Worm (Caenorhabditis elegans) whole organism, late embryonic: ENCODE results near the gene pigw-1.

Source experiments
- K02D7.2 ChIP-seq: sonication (generic microtip); optimal IDR thresholded peaks from 2 replicates; lab custom pipeline; 2017; ENCODE audit warnings: mild to moderate bottlenecking, missing genetic modification characterization, missing compliant biosample characterization
- ama-1 ChIP-seq: fragments of 150-350 bp; optimal IDR thresholded peaks from 2 replicates; lab custom pipeline; 2014
- ceh-34 ChIP-seq: sonication (generic microtip); optimal IDR thresholded peaks from 2 replicates; lab custom pipeline; 2016; ENCODE audit warnings: mild to moderate bottlenecking, missing genetic modification characterization, missing compliant biosample characterization
- elt-2 ChIP-seq: sonication (generic microtip); optimal IDR thresholded peaks from 2 replicates; lab custom pipeline; 2016; ENCODE audit warnings: missing genetic modification reagents, missing genetic modification characterization, missing compliant biosample characterization
- fkh-10 ChIP-seq: fragments of 150-350 bp; optimal IDR thresholded peaks from 2 replicates; lab custom pipeline; 2014; ENCODE audit warnings: missing biosample characterization, missing genetic modification reagents, missing genetic modification characterization
- sox-4 ChIP-seq: sonication (generic microtip); optimal IDR thresholded peaks from 2 replicates; lab custom pipeline; 2017; ENCODE audit warnings: mild to moderate bottlenecking, missing genetic modification characterization, inconsistent platforms, missing compliant biosample characterization
- unc-42 ChIP-seq: sonication (generic microtip); optimal IDR thresholded peaks from 2 replicates; lab custom pipeline; 2016; ENCODE audit warnings: missing genotype, missing genetic modification characterization, missing compliant biosample characterization

DNA sequence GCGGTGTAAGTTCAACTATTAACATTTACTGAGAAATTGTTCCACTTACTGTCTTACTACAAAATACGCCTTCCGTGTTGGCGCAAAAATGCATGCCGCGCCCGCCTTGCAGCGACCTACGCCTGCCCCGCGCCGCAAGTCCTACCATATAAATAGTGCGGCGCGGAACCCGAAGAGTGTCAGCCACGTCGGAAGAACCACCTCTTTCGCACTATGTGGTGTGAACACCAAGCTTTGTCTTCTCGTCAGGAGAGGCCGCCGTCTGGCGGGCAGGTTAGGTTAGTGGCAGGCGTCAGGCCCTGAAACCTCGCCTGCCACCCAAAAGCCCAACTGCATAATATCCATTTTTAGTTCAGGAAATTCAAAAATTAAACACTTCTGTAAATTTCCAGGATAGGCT lies 19.4 kb downstream of the pigw-1 start:
- TF ChIP-seq ama-1 (lab: Kevin White, UChicago): no peak
- TF ChIP-seq fkh-10: no peak
- no peak for TF ChIP-seq ceh-34 (tag; lab: Kevin White, UChicago)
- no peak for TF ChIP-seq unc-42 (tag; lab: Kevin White, UChicago)
- no peak for TF ChIP-seq sox-4 (tag; lab: Kevin White, UChicago)
- no peak for TF ChIP-seq K02D7.2
- no peak for TF ChIP-seq elt-2 (tag; lab: Kevin White, UChicago)
